Fruit fly (Drosophila melanogaster): ENCODE measurements around the gene CG6865.

Gene CG6865

dm6 chr3L:18840370-18841007 is 23.0 kb upstream of the CG6865 start (continued):
- TF ChIP-seq CG10274 (GFP tag; optimal IDR thresholded peaks at IDR 0.05) (no peak), Myb (GFP tag; optimal IDR thresholded peaks at IDR 0.05) (peak; percentile 2), CG11695 (GFP tag; IDR thresholded peaks at IDR 0.05) (no peak), HmgD (GFP tag; optimal IDR thresholded peaks at IDR 0.05) (peak; percentile 40), jumu (GFP tag; optimal IDR thresholded peaks at IDR 0.05) (no peak), CG2116 (GFP tag; optimal IDR thresholded peaks at IDR 0.05) (no peak), klu (GFP tag; IDR thresholded peaks at IDR 0.05) (no peak), ap (GFP tag; IDR thresholded peaks at IDR 0.05) (no peak), sug (tag; optimal IDR thresholded peaks at IDR 0.05) (peak; percentile 40), yki (optimal IDR thresholded peaks at IDR 0.05) (peak; percentile 56), Med (GFP tag) (peak; percentile 88), sim (GFP tag; IDR thresholded peaks at IDR 0.05) (no peak), psq (GFP tag; optimal IDR thresholded peaks at IDR 0.05) (no peak), sob (GFP tag; IDR thresholded peaks at IDR 0.05) (no peak), onecut (GFP tag; IDR thresholded peaks at IDR 0.05) (peak; percentile 7; the same call in 1 of the 2 replicates), ftz-f1 (GFP tag; optimal IDR thresholded peaks at IDR 0.05) (no peak), Gug (GFP tag; IDR thresholded peaks at IDR 0.05) (no peak), gsb (GFP tag; IDR thresholded peaks at IDR 0.05) (no peak), dmrt11E (tag; optimal IDR thresholded peaks at IDR 0.05) (peak; percentile 25), pho (GFP tag; optimal IDR thresholded peaks at IDR 0.05) (no peak), CG16863 (GFP tag; optimal IDR thresholded peaks at IDR 0.05) (no peak), so (GFP tag; IDR thresholded peaks at IDR 0.05) (no peak), Ravus (GFP tag; IDR thresholded peaks at IDR 0.05) (no peak), fru (optimal IDR thresholded peaks at IDR 0.05) (no peak), phol (tag; optimal IDR thresholded peaks at IDR 0.05) (peak; percentile 24), CG11696 (GFP tag; IDR thresholded peaks at IDR 0.05) (no peak), crol (GFP tag; IDR thresholded peaks at IDR 0.05) (no peak), CG3847 (GFP tag; IDR thresholded peaks at IDR 0.05) (no peak), org-1 (GFP tag; optimal IDR thresholded peaks at IDR 0.05) (no peak), CG30020 (tag; optimal IDR thresholded peaks at IDR 0.05) (no peak), CG10147 (GFP tag; optimal IDR thresholded peaks at IDR 0.05) (no peak), Gsc (GFP tag; IDR thresholded peaks at IDR 0.05) (no peak), ro (GFP tag; IDR thresholded peaks at IDR 0.05) (no peak), Mes4 (GFP tag; optimal IDR thresholded peaks at IDR 0.05) (no peak), Rx (GFP tag; IDR thresholded peaks at IDR 0.05) (no peak), Blimp-1 (GFP tag; optimal IDR thresholded peaks at IDR 0.05) (peak; percentile 11), CG13894 (tag; optimal IDR thresholded peaks at IDR 0.05) (peak; percentile 19), CG17612 (GFP tag; IDR thresholded peaks at IDR 0.05) (no peak), sens (GFP tag) (peak; percentile 87), Dip3 (GFP tag; optimal IDR thresholded peaks at IDR 0.05) (no peak), eyg (GFP tag; optimal IDR thresholded peaks at IDR 0.05) (peak; percentile 49), inv (GFP tag; IDR thresholded peaks at IDR 0.05; ENCODE audit: partially characterized antibody) (no peak), NC2α (GFP tag; optimal IDR thresholded peaks at IDR 0.05) (no peak), CG8765 (GFP tag; IDR thresholded peaks at IDR 0.05) (no peak), ATbp (GFP tag; optimal IDR thresholded peaks at IDR 0.05) (no peak), ato (GFP tag; IDR thresholded peaks at IDR 0.05; ENCODE audit: partially characterized antibody) (no peak), twi (tag; optimal IDR thresholded peaks at IDR 0.05) (no peak), hbn (GFP tag; IDR thresholded peaks at IDR 0.05; ENCODE audit: partially characterized antibody) (no peak), Bdp1 (GFP tag; optimal IDR thresholded peaks at IDR 0.05) (peak; percentile 20), wdn (GFP tag; IDR thresholded peaks at IDR 0.05) (no peak), Atf-2 (GFP tag; optimal IDR thresholded peaks at IDR 0.05) (peak; percentile 32), CG18262 (tag; optimal IDR thresholded peaks at IDR 0.05) (peak; percentile 39), CG12299 (tag; optimal IDR thresholded peaks at IDR 0.05) (no peak)
